Fruit fly (Drosophila melanogaster) Kc167 (cell line): Measurements from ENCODE around the gene CG8526.

ENCODE experiments used
- Myc ChIP-seq: fragments of >200 bp; optimal IDR thresholded peaks from 2 replicates; lab custom pipeline; 2017; ENCODE audit warnings: missing external identifiers
- Sin3A ChIP-seq: fragments of >200 bp; optimal IDR thresholded peaks from 2 replicates; lab custom pipeline; 2018; ENCODE audit warnings: missing external identifiers
- h ChIP-seq: fragments of >200 bp; optimal IDR thresholded peaks from 3 replicates; lab custom pipeline; 2018; ENCODE audit warnings: missing external identifiers
- insv ChIP-seq: fragments of >200 bp; optimal IDR thresholded peaks from 3 replicates; lab custom pipeline; 2018; ENCODE audit warnings: missing external identifiers
- psq ChIP-seq: fragments of >200 bp; optimal IDR thresholded peaks from 2 replicates; lab custom pipeline; 2017; ENCODE audit warnings: missing external identifiers
- ttk ChIP-seq: sonication (Bioruptor generic); optimal IDR thresholded peaks from 2 replicates; lab custom pipeline; 2017; ENCODE audit warnings: missing external identifiers

The CG8526 gene

DNA sequence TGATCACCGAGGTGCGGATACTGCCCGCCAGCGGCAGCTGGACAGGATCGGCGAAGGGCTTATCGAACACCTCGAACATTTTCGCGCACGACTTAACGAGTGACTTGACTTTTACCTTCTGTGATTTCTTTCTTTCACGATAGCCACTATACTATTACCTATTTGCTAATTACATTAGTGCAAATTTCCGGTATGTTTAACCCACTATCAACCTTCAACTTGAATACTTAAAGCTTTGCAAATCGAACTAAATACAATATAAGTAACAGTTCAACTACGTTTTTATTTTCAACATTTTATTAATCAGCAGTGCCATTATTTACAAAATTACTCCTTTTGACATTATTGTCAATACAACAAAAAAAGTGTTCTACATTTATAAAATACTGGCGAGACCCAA, 15.8 kb downstream of the CG8526 start, which contains the start of gene CG16904:
CG16904 (minus strand) TSS at position 101 of the 400 bp plus-strand sequence.
- no peak for TF ChIP-seq Sin3A (lab: Kevin White, UChicago)
- TF ChIP-seq psq (lab: Kevin White, UChicago): no peak
- TF ChIP-seq insv (lab: Kevin White, UChicago): no peak
- TF ChIP-seq h (lab: Kevin White, UChicago): no peak
- TF ChIP-seq Myc (lab: Kevin White, UChicago): no peak
- no peak for TF ChIP-seq ttk (lab: Kevin White, UChicago)

DNA sequence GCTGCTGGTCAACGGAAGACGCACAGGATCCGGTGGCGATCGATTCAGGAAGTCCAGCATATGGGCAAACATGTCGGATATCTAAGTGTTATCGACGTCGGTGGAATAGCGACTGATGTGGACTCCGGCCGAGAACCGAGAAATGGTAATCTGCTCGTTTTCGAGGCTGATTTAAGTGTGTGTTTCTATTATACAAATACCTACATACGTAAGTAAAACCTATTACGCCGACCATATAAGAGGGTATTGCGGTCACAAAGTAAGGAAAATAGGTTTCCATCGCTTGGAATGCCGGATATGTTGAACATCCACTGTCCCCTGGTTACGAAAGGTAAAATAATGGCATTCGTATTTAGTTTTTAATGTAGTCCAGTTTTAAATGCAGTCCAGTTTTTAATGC, 17.2 kb downstream of the CG8526 start, which contains the start of gene CG9459:
CG9459 (minus strand) TSS at position 101 of the 400 bp plus-strand sequence.
- TF ChIP-seq h (lab: Kevin White, UChicago) (no peak), ttk (lab: Kevin White, UChicago) (no peak), psq (lab: Kevin White, UChicago) (no peak), Myc (lab: Kevin White, UChicago) (no peak), Sin3A (lab: Kevin White, UChicago) (no peak), insv (lab: Kevin White, UChicago) (no peak)

DNA sequence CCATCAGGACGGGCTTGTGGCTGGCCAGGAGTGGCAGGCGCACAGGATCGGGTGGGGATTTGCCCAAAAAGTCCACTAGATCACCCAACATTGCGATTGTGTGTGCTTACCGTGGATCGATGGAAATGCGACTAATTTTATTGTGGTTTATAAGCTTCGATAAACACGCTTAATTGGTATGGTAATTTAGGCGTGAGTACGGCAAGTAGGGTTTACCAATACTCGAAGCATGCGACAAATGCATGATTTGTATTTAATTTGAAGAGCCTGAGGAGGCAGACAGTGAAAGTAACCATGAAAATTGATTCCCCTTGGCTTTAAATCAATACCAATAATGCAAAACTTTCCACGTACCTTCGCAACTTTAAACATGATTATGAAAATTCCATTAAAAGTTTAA, 18.7 kb downstream of the CG8526 start, which contains the start of gene CG9458:
CG9458 (minus strand) TSS at position 101 of the 400 bp plus-strand sequence.
- no peak for TF ChIP-seq ttk (lab: Kevin White, UChicago)
- TF ChIP-seq Myc (lab: Kevin White, UChicago): no peak
- no peak for TF ChIP-seq h (lab: Kevin White, UChicago)
- no peak for TF ChIP-seq psq (lab: Kevin White, UChicago)
- no peak for TF ChIP-seq insv (lab: Kevin White, UChicago)
- no peak for TF ChIP-seq Sin3A (lab: Kevin White, UChicago)

DNA sequence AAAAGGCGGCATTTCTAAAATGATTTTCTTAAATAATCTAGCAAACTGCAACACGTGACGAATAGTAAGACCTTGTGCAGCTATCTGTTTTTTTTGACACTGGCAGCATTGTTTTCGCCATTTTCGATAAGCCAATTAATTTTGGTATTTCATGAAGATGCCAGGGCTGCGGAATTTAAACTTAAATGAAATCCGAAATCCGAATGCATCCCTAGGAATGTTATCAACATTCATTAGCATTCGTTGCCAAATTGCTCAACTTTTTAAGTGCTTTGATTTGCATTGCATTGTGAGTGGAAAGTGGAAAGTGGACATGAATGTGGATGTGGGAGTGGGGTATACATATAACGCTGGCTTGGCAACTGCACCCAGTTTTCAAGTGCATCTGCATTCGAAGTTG, 20.0 kb downstream of the CG8526 start, which contains the start of gene CG42857:
CG42857 (minus strand) TSS at position 101 of the 400 bp plus-strand sequence.
- no peak for TF ChIP-seq h (lab: Kevin White, UChicago)
- no peak for TF ChIP-seq Myc (lab: Kevin White, UChicago)
- no peak for TF ChIP-seq psq (lab: Kevin White, UChicago)
- TF ChIP-seq insv (lab: Kevin White, UChicago): no peak
- no peak for TF ChIP-seq Sin3A (lab: Kevin White, UChicago)
- TF ChIP-seq ttk (lab: Kevin White, UChicago): no peak

DNA sequence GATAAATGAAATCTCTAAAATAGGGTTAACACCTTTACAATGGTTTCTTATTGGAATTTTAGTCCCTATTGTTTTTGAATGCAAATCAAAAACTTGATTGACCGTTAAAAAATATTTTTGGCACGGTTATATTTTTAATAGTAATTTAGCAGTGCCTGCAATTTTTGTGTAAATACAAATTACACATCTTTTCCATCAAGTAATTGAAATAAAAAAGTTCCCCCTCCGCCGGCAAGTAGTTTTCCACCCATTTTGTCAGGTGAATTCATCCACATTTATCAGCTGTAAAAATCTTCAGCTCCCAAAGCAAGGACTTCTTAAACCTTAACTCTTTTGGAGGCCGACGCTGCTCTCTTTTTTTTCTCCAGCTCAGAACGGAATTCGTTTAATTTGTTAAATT, 22.6 kb downstream of the CG8526 start, which contains the start of gene CG34302:
CG34302 (minus strand) TSS at position 101 of the 400 bp plus-strand sequence.
- TF ChIP-seq psq (lab: Kevin White, UChicago): no peak
- TF ChIP-seq Sin3A (lab: Kevin White, UChicago): no peak
- no peak for TF ChIP-seq ttk (lab: Kevin White, UChicago)
- no peak for TF ChIP-seq insv (lab: Kevin White, UChicago)
- TF ChIP-seq h (lab: Kevin White, UChicago): no peak
- TF ChIP-seq Myc (lab: Kevin White, UChicago): no peak

DNA sequence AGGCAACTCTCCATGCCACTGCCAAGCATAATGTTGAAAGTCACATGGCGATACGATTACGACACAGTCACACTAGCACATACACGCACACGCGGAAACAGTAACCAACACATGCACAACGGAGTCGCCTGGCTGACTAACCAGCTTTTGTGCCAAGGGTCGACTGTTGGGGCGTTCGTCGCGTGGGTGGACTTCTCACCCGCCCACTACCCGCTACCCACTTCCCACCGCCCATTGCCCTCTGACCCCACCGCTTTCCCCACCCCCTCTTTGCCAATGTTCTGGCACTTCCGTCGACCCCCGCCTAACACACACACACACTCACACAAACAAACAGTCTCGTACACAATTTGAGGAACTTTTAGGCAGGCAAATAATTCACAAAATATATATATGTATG, 50.6 kb downstream of the CG8526 start:
- TF ChIP-seq ttk (lab: Kevin White, UChicago): no peak
- no peak for TF ChIP-seq Sin3A (lab: Kevin White, UChicago)
